Fruit fly (Drosophila melanogaster): Measurements from ENCODE around the gene CG33721.
"Not testable (repeated sequence)": the region's sequence is repeated elsewhere in the genome, so short reads cannot be mapped to it uniquely, and the experiment has no call there.

- TF ChIP-seq CG17806 (tag; optimal IDR thresholded peaks at IDR 0.05); CG34367 (tag; optimal IDR thresholded peaks at IDR 0.05); gl (tag; optimal IDR thresholded peaks at IDR 0.05); CG12605 (GFP tag; IDR thresholded peaks at IDR 0.05); CG9948 (tag; optimal IDR thresholded peaks at IDR 0.05); Snoo (tag; optimal IDR thresholded peaks at IDR 0.05): not testable (repeated sequence)
Observed at dm6 chr3R:22298505-22298904, 32.4 kb upstream of the CG33721 start, which contains the start of gene CG7084.
